Worm (Caenorhabditis elegans): ENCODE data around the gene T04F3.5.

DNA sequence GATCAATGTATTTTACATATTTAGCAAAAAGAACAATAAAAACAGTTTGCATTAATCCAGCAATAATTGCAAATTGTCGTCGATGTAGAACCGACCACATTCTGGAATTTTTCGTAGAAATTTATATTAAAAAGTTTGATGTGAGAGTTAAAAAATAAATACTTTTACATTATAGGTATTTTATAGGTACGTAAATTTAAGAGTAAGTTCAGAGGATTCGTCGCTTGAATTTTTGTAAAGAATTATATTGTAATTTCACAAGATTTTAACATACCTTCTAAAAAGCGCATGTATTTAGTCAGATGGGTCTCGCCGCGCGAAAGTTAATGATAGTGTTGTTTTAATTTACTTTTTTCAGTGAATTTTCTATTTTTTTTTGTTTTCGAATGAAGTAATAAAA lies 30.4 kb upstream of the T04F3.5 start, which contains the start of gene rhr-2:
- TF ChIP-seq ama-1 (optimal IDR thresholded peaks at IDR 0.05) (no peak), ets-7 (tag; optimal IDR thresholded peaks at IDR 0.05) (no peak), B0310.2 (tag; optimal IDR thresholded peaks at IDR 0.05) (no peak), tbx-11 (GFP tag; IDR thresholded peaks at IDR 0.05) (no peak), hnd-1 (tag; optimal IDR thresholded peaks at IDR 0.05) (no peak), flt-1 (GFP tag; IDR thresholded peaks at IDR 0.05) (no peak)
